Fruit fly (Drosophila melanogaster): Measurements from ENCODE around the gene CG18404.

dm6 chr3R:30281345-30282133, 28.6 kb downstream of the CG18404 start:
- TF ChIP-seq dac (GFP tag; optimal IDR thresholded peaks at IDR 0.05) (no peak), Sox15 (GFP tag; optimal IDR thresholded peaks at IDR 0.05) (no peak), CG10669 (GFP tag; optimal IDR thresholded peaks at IDR 0.05) (no peak), Blimp-1 (GFP tag; optimal IDR thresholded peaks at IDR 0.05) (peak; percentile 48), CG16779 (tag; optimal IDR thresholded peaks at IDR 0.05) (no peak), dsx (GFP tag; optimal IDR thresholded peaks at IDR 0.05; ENCODE audit: poor library complexity, severe bottlenecking) (peak; percentile 25), ss (GFP tag; optimal IDR thresholded peaks at IDR 0.05) (no peak), Hr39 (GFP tag; optimal IDR thresholded peaks at IDR 0.05) (peak; percentile 86), Sox14 (GFP tag; optimal IDR thresholded peaks at IDR 0.05) (peak; percentile 57)
